Fruit fly (Drosophila melanogaster) whole organism, embryonic: ENCODE measurements around the gene RpS28a.

Source experiments
- Abd-B ChIP-seq: fragments of 200-800 bp; sonication (Bioruptor generic); optimal IDR thresholded peaks from 2 replicates; lab custom pipeline; 2018; ENCODE audit warnings: missing biosample characterization, mild to moderate bottlenecking, missing genetic modification characterization, moderate library complexity
- BEAF-32 ChIP-seq: fragments of 200-800 bp; sonication (Bioruptor generic); optimal IDR thresholded peaks from 3 replicates; lab custom pipeline; 2017; ENCODE audit warnings: missing biosample characterization, missing genetic modification characterization, mild to moderate bottlenecking, moderate library complexity, missing genetic modification reagents
- CG1024 ChIP-seq: fragments of 200-800 bp; sonication (Bioruptor generic); IDR thresholded peaks from 2 replicates; pipeline ENCODE4 v1.3.6; 2022; ENCODE audit warnings: missing biosample characterization, missing genetic modification characterization
- CG10274 ChIP-seq: fragments of 200-800 bp; sonication (Bioruptor generic); optimal IDR thresholded peaks from 3 replicates; lab custom pipeline; 2017; ENCODE audit warnings: missing biosample characterization, mild to moderate bottlenecking, missing genetic modification characterization
- CG10959 ChIP-seq: fragments of 200-800 bp; sonication (Bioruptor generic); IDR thresholded peaks from 2 replicates; pipeline ENCODE4 v1.3.6; 2022; ENCODE audit warnings: missing biosample characterization, missing genetic modification characterization
- CG12155 ChIP-seq: fragments of 200-800 bp; sonication (Bioruptor generic); optimal IDR thresholded peaks from 3 replicates; lab custom pipeline; 2016; ENCODE audit warnings: missing biosample characterization, missing genetic modification characterization
- CG12744 ChIP-seq: fragments of 200-800 bp; sonication (Bioruptor generic); optimal IDR thresholded peaks from 2 replicates; lab custom pipeline; 2016; ENCODE audit warnings: missing biosample characterization, missing genetic modification characterization
- CG14050 ChIP-seq: fragments of 200-800 bp; sonication (Bioruptor generic); IDR thresholded peaks from 3 replicates; pipeline ENCODE4 v1.3.6; 2022; ENCODE audit warnings: missing biosample characterization, missing genetic modification characterization
- CG14667 ChIP-seq: fragments of 200-800 bp; sonication (Bioruptor generic); IDR thresholded peaks from 2 replicates; pipeline ENCODE4 v1.3.6; 2022; ENCODE audit warnings: missing biosample characterization, missing genetic modification characterization
- CG15269 ChIP-seq: fragments of 200-800 bp; sonication (Bioruptor generic); optimal IDR thresholded peaks from 2 replicates; lab custom pipeline; 2018; ENCODE audit warnings: missing biosample characterization, mild to moderate bottlenecking, missing genetic modification characterization, moderate library complexity
- CG18476 ChIP-seq: fragments of 200-800 bp; sonication (Bioruptor generic); optimal IDR thresholded peaks from 2 replicates; lab custom pipeline; 2016; ENCODE audit warnings: missing biosample characterization, mild to moderate bottlenecking, missing genetic modification characterization
- CG18619 ChIP-seq: fragments of 200-800 bp; sonication (Bioruptor generic); optimal IDR thresholded peaks from 3 replicates; lab custom pipeline; 2017; ENCODE audit warnings: missing biosample characterization, mild to moderate bottlenecking, missing genetic modification characterization
- CG2199 ChIP-seq: fragments of 200-800 bp; sonication (Bioruptor generic); IDR thresholded peaks from 3 replicates; pipeline ENCODE4 v1.3.6; 2022; ENCODE audit warnings: missing biosample characterization, missing genetic modification characterization
- CG2875 ChIP-seq: fragments of 200-800 bp; sonication (Bioruptor generic); optimal IDR thresholded peaks from 2 replicates; lab custom pipeline; 2017; ENCODE audit warnings: missing biosample characterization, mild to moderate bottlenecking, missing genetic modification characterization, missing genetic modification reagents
- CG3163 ChIP-seq: fragments of 200-800 bp; sonication (Bioruptor generic); optimal IDR thresholded peaks from 3 replicates; lab custom pipeline; 2016; ENCODE audit warnings: missing biosample characterization, missing genetic modification characterization
- CG4404 ChIP-seq: fragments of 200-800 bp; sonication (Bioruptor generic); IDR thresholded peaks from 2 replicates; pipeline ENCODE4 v1.3.6; 2022; ENCODE audit warnings: missing biosample characterization, missing genetic modification characterization
- CG6254 ChIP-seq: fragments of 200-800 bp; sonication (Bioruptor generic); optimal IDR thresholded peaks from 3 replicates; lab custom pipeline; 2017; ENCODE audit warnings: mild to moderate bottlenecking, missing biosample characterization, missing genetic modification reagents, missing genetic modification characterization
- CG7839 ChIP-seq: fragments of 200-800 bp; sonication (Bioruptor generic); optimal IDR thresholded peaks from 3 replicates; lab custom pipeline; 2018; ENCODE audit warnings: missing biosample characterization, mild to moderate bottlenecking, missing genetic modification characterization, moderate library complexity
- CG7928 ChIP-seq: fragments of 200-800 bp; sonication (Bioruptor generic); optimal IDR thresholded peaks from 2 replicates; lab custom pipeline; 2017; ENCODE audit warnings: missing biosample characterization, mild to moderate bottlenecking, missing genetic modification characterization
- CG8290 ChIP-seq, 3 experiments: fragments of 200-800 bp; sonication (Bioruptor generic); optimal IDR thresholded peaks; 2 replicates each; lab custom pipeline; 2016 to 2019; ENCODE audit warnings: missing biosample characterization in 3 of 3, missing genetic modification characterization in 3 of 3, mild to moderate bottlenecking in 2 of 3, moderate library complexity in 1 of 3
- CG9437 ChIP-seq: fragments of 200-800 bp; sonication (Bioruptor generic); optimal IDR thresholded peaks from 2 replicates; lab custom pipeline; 2018; ENCODE audit warnings: missing biosample characterization, mild to moderate bottlenecking, missing genetic modification characterization
- D19B ChIP-seq: fragments of 200-800 bp; sonication (Bioruptor generic); optimal IDR thresholded peaks from 2 replicates; lab custom pipeline; 2017; ENCODE audit warnings: missing biosample characterization, mild to moderate bottlenecking, missing genetic modification characterization
- ERR ChIP-seq: fragments of 200-800 bp; sonication (Bioruptor generic); optimal IDR thresholded peaks from 2 replicates; lab custom pipeline; 2016; ENCODE audit warnings: missing biosample characterization, missing genetic modification characterization
- Ets65A ChIP-seq: fragments of 200-800 bp; sonication (Bioruptor generic); peaks from one replicate; lab custom pipeline; 2016; ENCODE audit warnings: missing biosample characterization, missing genetic modification characterization
- Fer2 ChIP-seq: fragments of 200-800 bp; sonication (Bioruptor generic); optimal IDR thresholded peaks from 2 replicates; lab custom pipeline; 2018; ENCODE audit warnings: missing biosample characterization, mild to moderate bottlenecking, missing genetic modification characterization, moderate library complexity
- Hey ChIP-seq: fragments of 200-800 bp; sonication (Bioruptor generic); optimal IDR thresholded peaks from 3 replicates; lab custom pipeline; 2018; ENCODE audit warnings: missing biosample characterization, mild to moderate bottlenecking, missing genetic modification characterization
- Hmr ChIP-seq: fragments of 200-800 bp; sonication (Bioruptor generic); optimal IDR thresholded peaks from 3 replicates; lab custom pipeline; 2017; ENCODE audit warnings: mild to moderate bottlenecking, missing biosample characterization, missing genetic modification reagents, missing genetic modification characterization
- Med ChIP-seq: fragments of 200-800 bp; sonication (Bioruptor generic); peaks from one replicate; lab custom pipeline; 2016; ENCODE audit warnings: missing biosample characterization, missing genetic modification characterization, mild to moderate bottlenecking, inconsistent platforms, moderate library complexity
- NFAT ChIP-seq: fragments of 200-800 bp; sonication (Bioruptor generic); IDR thresholded peaks from 2 replicates; pipeline ENCODE4 v1.3.6; 2022; ENCODE audit warnings: missing biosample characterization, missing genetic modification characterization
- Nf-YA ChIP-seq: fragments of 200-800 bp; sonication (Bioruptor generic); IDR thresholded peaks from 2 replicates; pipeline ENCODE4 v1.3.6; 2022; ENCODE audit warnings: missing biosample characterization, missing genetic modification characterization
- YL-1 ChIP-seq: fragments of 200-800 bp; sonication (Bioruptor generic); optimal IDR thresholded peaks from 3 replicates; lab custom pipeline; 2017; ENCODE audit warnings: missing biosample characterization, mild to moderate bottlenecking, missing genetic modification characterization
- cg ChIP-seq: fragments of 200-800 bp; sonication (Bioruptor generic); optimal IDR thresholded peaks from 3 replicates; lab custom pipeline; 2019; ENCODE audit warnings: missing biosample characterization, mild to moderate bottlenecking, missing genetic modification characterization, moderate library complexity
- corto ChIP-seq: fragments of 200-800 bp; sonication (Bioruptor generic); optimal IDR thresholded peaks from 2 replicates; lab custom pipeline; 2016; ENCODE audit warnings: missing biosample characterization, mild to moderate bottlenecking, missing genetic modification characterization, moderate library complexity
- da ChIP-seq: fragments of 200-800 bp; sonication (Bioruptor generic); optimal IDR thresholded peaks from 2 replicates; lab custom pipeline; 2016; ENCODE audit warnings: missing biosample characterization, missing genetic modification characterization
- disco-r ChIP-seq: fragments of 200-800 bp; sonication (Bioruptor generic); optimal IDR thresholded peaks from 2 replicates; lab custom pipeline; 2016; ENCODE audit warnings: missing biosample characterization, missing genetic modification characterization
- ftz-f1 ChIP-seq: fragments of 200-800 bp; sonication (Bioruptor generic); optimal IDR thresholded peaks from 2 replicates; lab custom pipeline; 2016; ENCODE audit warnings: missing biosample characterization, missing genetic modification characterization
- gcm2 ChIP-seq: fragments of 200-800 bp; sonication (Bioruptor generic); optimal IDR thresholded peaks from 2 replicates; lab custom pipeline; 2016; ENCODE audit warnings: missing biosample characterization, missing genetic modification characterization
- gfzf ChIP-seq: fragments of 200-800 bp; sonication (Bioruptor generic); optimal IDR thresholded peaks from 2 replicates; lab custom pipeline; 2016; ENCODE audit warnings: missing biosample characterization, mild to moderate bottlenecking, missing genetic modification characterization, moderate library complexity
- gsb-n ChIP-seq: fragments of 200-800 bp; sonication (Bioruptor generic); optimal IDR thresholded peaks from 3 replicates; lab custom pipeline; 2018; ENCODE audit warnings: missing biosample characterization, mild to moderate bottlenecking, missing genetic modification characterization
- hb ChIP-seq: fragments of 200-800 bp; sonication (Bioruptor generic); IDR thresholded peaks from 3 replicates; pipeline ENCODE4 v1.3.6; 2022; ENCODE audit warnings: missing biosample characterization, missing genetic modification characterization; ENCODE audit not compliant: partially characterized antibody
- her ChIP-seq: fragments of 200-800 bp; sonication (Bioruptor generic); optimal IDR thresholded peaks from 2 replicates; lab custom pipeline; 2016; ENCODE audit warnings: missing biosample characterization, missing genetic modification characterization
- ind ChIP-seq: fragments of 200-800 bp; sonication (Bioruptor generic); optimal IDR thresholded peaks from 3 replicates; lab custom pipeline; 2016; ENCODE audit warnings: missing biosample characterization, missing genetic modification characterization
- kni ChIP-seq: fragments of 200-800 bp; sonication (Bioruptor generic); optimal IDR thresholded peaks from 3 replicates; lab custom pipeline; 2017; ENCODE audit warnings: mild to moderate bottlenecking, missing biosample characterization, missing genetic modification reagents, missing genetic modification characterization
- luna ChIP-seq: fragments of 200-800 bp; sonication (Bioruptor generic); optimal IDR thresholded peaks from 2 replicates; lab custom pipeline; 2016; ENCODE audit warnings: missing biosample characterization, missing genetic modification characterization
- nmo ChIP-seq: fragments of 200-800 bp; sonication (Bioruptor generic); optimal IDR thresholded peaks from 2 replicates; lab custom pipeline; 2018; ENCODE audit warnings: missing biosample characterization, mild to moderate bottlenecking, missing genetic modification characterization, moderate library complexity
- sens ChIP-seq: fragments of 200-800 bp; sonication (Bioruptor generic); peaks from one replicate; lab custom pipeline; 2016; ENCODE audit warnings: missing biosample characterization, missing genetic modification characterization
- sug ChIP-seq: fragments of 200-800 bp; optimal IDR thresholded peaks from 2 replicates; lab custom pipeline; 2019; ENCODE audit warnings: missing biosample characterization, mild to moderate bottlenecking, missing genetic modification characterization, moderate library complexity
- tgo ChIP-seq: fragments of 200-800 bp; sonication (Bioruptor generic); IDR thresholded peaks from 3 replicates; pipeline ENCODE4 v1.3.6; 2022; ENCODE audit warnings: missing biosample characterization, missing genetic modification characterization
- trem ChIP-seq: fragments of 200-800 bp; optimal IDR thresholded peaks from 3 replicates; lab custom pipeline; 2019; ENCODE audit warnings: missing biosample characterization, mild to moderate bottlenecking, missing genetic modification characterization, moderate library complexity
- z ChIP-seq: fragments of 200-800 bp; sonication (Bioruptor generic); IDR thresholded peaks from 3 replicates; pipeline ENCODE4 v1.3.6; 2022; ENCODE audit warnings: missing biosample characterization, missing genetic modification characterization
- zfh2 ChIP-seq: fragments of 200-800 bp; sonication (Bioruptor generic); optimal IDR thresholded peaks from 2 replicates; lab custom pipeline; 2016; ENCODE audit warnings: missing biosample characterization, missing genetic modification characterization

The RpS28a gene

dm6 chr3R:30022452-30023028, at the start of gene RpS28a, which contains the start of gene Axn (continued):
- TF ChIP-seq CG2199 (GFP tag; lab: Robert Waterston, UW) (no peak), CG14050 (GFP tag; lab: Robert Waterston, UW) (no peak), ERR (peak; percentile 94), Hmr (GFP tag; lab: Kevin White, UChicago) (peak; percentile 45), disco-r (GFP tag; lab: Kevin White, UChicago) (no peak), CG12155 (GFP tag; lab: Kevin White, UChicago) (no peak), CG4404 (no peak), CG7839 (tag; lab: Kevin White, UChicago) (no peak), Ets65A (GFP tag; lab: Kevin White, UChicago) (peak; percentile 51), D19B (GFP tag; lab: Kevin White, UChicago) (no peak), corto (GFP tag; lab: Kevin White, UChicago) (no peak), trem (tag; lab: Kevin White, UChicago) (peak; percentile 99), z (GFP tag; lab: Robert Waterston, UW) (no peak), YL-1 (peak; percentile 58), CG10959 (GFP tag; lab: Robert Waterston, UW) (no peak), nmo (GFP tag; lab: Kevin White, UChicago) (peak; percentile 19), da (GFP tag; lab: Kevin White, UChicago) (no peak), cg (GFP tag; lab: Kevin White, UChicago) (no peak), ind (GFP tag; lab: Kevin White, UChicago) (no peak), CG3163 (GFP tag; lab: Kevin White, UChicago) (no peak), CG9437 (GFP tag; lab: Kevin White, UChicago) (no peak), Fer2 (tag; lab: Kevin White, UChicago) (no peak), CG8290 (GFP tag; optimal IDR thresholded peaks at IDR 0.05; lab: Kevin White, UChicago) (peak; percentile 18), CG8290 (tag; optimal IDR thresholded peaks at IDR 0.05; lab: Kevin White, UChicago) (no peak), luna (GFP tag; lab: Kevin White, UChicago) (no peak), sug (tag; lab: Kevin White, UChicago) (no peak), gcm2 (GFP tag; lab: Kevin White, UChicago) (no peak), CG18619 (GFP tag; lab: Kevin White, UChicago) (no peak), CG10274 (GFP tag; lab: Kevin White, UChicago) (no peak), Hey (tag; lab: Kevin White, UChicago) (no peak), CG14667 (no peak), zfh2 (GFP tag; lab: Kevin White, UChicago) (no peak), CG2875 (no peak), gfzf (GFP tag; lab: Kevin White, UChicago) (peak; percentile 47), gsb-n (tag; lab: Kevin White, UChicago) (no peak), CG15269 (tag; lab: Kevin White, UChicago) (no peak), Nf-YA (GFP tag; lab: Robert Waterston, UW) (no peak), her (no peak), CG1024 (no peak), NFAT (peak; percentile 66), CG6254 (GFP tag; lab: Kevin White, UChicago) (peak; percentile 86), CG7928 (GFP tag; lab: Kevin White, UChicago) (no peak), tgo (GFP tag; lab: Robert Waterston, UW) (no peak), Abd-B (GFP tag; lab: Kevin White, UChicago) (no peak), Med (GFP tag; lab: Kevin White, UChicago) (peak; percentile 90), sens (GFP tag; lab: Kevin White, UChicago) (peak; percentile 77), ftz-f1 (GFP tag; lab: Kevin White, UChicago) (peak; percentile 98), kni (GFP tag; lab: Kevin White, UChicago) (no peak), CG18476 (GFP tag; lab: Kevin White, UChicago) (no peak), BEAF-32 (GFP tag; lab: Kevin White, UChicago) (no peak), CG12744 (GFP tag; lab: Kevin White, UChicago) (no peak), hb (no peak; the same call in 1 of the 3 replicates)
